Worm (Caenorhabditis elegans) whole organism, young adult: ENCODE results near the gene Y69E1A.4.

Experiments
- B0019.2 ChIP-seq: fragments of 200-800 bp; sonication (Bioruptor generic); conservative IDR thresholded peaks from 2 replicates; pipeline ENCODE4 v1.3.6; 2022; ENCODE audit warnings: missing genetic modification reagents, missing genetic modification characterization, missing compliant biosample characterization
- B0035.1 ChIP-seq: sonication (generic microtip); optimal IDR thresholded peaks from 2 replicates; lab custom pipeline; 2016; ENCODE audit warnings: missing genetic modification characterization, mild to moderate bottlenecking, missing compliant biosample characterization, missing genotype, missing genetic modification reagents
- B0261.1 ChIP-seq: sonication (generic microtip); optimal IDR thresholded peaks from 2 replicates; lab custom pipeline; 2016; ENCODE audit warnings: mild to moderate bottlenecking, missing genetic modification characterization, moderate library complexity, missing compliant biosample characterization
- C06A6.2 ChIP-seq: fragments of 200-800 bp; sonication (Bioruptor generic); conservative IDR thresholded peaks from 2 replicates; pipeline ENCODE4 v1.3.6; 2022; ENCODE audit warnings: missing genetic modification characterization, missing compliant biosample characterization
- F10E7.11 ChIP-seq: sonication (generic microtip); optimal IDR thresholded peaks from 2 replicates; lab custom pipeline; 2017; ENCODE audit warnings: mild to moderate bottlenecking, missing genetic modification characterization, moderate library complexity, missing compliant biosample characterization
- F23B12.7 ChIP-seq: sonication (generic microtip); optimal IDR thresholded peaks from 2 replicates; lab custom pipeline; 2017; ENCODE audit warnings: missing genetic modification characterization, mild to moderate bottlenecking, missing compliant biosample characterization, antibody characterized with exemption, moderate library complexity; ENCODE audit not compliant: insufficient read depth
- F52B5.7 ChIP-seq: sonication (generic microtip); optimal IDR thresholded peaks from 2 replicates; lab custom pipeline; 2016; ENCODE audit warnings: mild to moderate bottlenecking, missing genetic modification characterization, missing compliant biosample characterization
- F55B11.4 ChIP-seq: sonication (generic microtip); optimal IDR thresholded peaks from 2 replicates; lab custom pipeline; 2016; ENCODE audit warnings: missing compliant biosample characterization, missing genetic modification characterization, borderline replicate concordance; ENCODE audit not compliant: insufficient read depth
- K12H6.12 ChIP-seq: fragments of 200-800 bp; sonication (Bioruptor generic); optimal IDR thresholded peaks from 2 replicates; lab custom pipeline; 2018; ENCODE audit warnings: mild to moderate bottlenecking, missing genetic modification characterization, missing compliant biosample characterization
- T07F8.4 ChIP-seq: sonication (generic microtip); optimal IDR thresholded peaks from 2 replicates; lab custom pipeline; 2016; ENCODE audit warnings: mild to moderate bottlenecking, missing genetic modification characterization, moderate library complexity, missing compliant biosample characterization
- Y53G8AR.9 ChIP-seq: fragments of 200-800 bp; sonication (Bioruptor generic); conservative IDR thresholded peaks from 2 replicates; pipeline ENCODE4 v1.3.6; 2022; ENCODE audit warnings: missing genetic modification reagents, missing genetic modification characterization, missing compliant biosample characterization
- Y56A3A.18 ChIP-seq: fragments of 200-800 bp; sonication (Bioruptor generic); IDR thresholded peaks from 2 replicates; pipeline ENCODE4 v1.3.6; 2022; ENCODE audit warnings: missing genetic modification reagents, missing genetic modification characterization, missing compliant biosample characterization
- Y67H2A.10 ChIP-seq: fragments of 200-800 bp; sonication (Bioruptor generic); conservative IDR thresholded peaks from 2 replicates; pipeline ENCODE4 v1.3.6; 2022; ENCODE audit warnings: missing genetic modification reagents, missing genetic modification characterization, missing compliant biosample characterization
- Y95B8A.8 ChIP-seq: fragments of 200-800 bp; sonication (Bioruptor generic); IDR thresholded peaks from 2 replicates; pipeline ENCODE4 v1.3.6; 2022; ENCODE audit warnings: missing genetic modification reagents, missing genetic modification characterization, missing compliant biosample characterization
- akir-1 ChIP-seq: fragments of 200-800 bp; sonication (Bioruptor generic); optimal IDR thresholded peaks from 2 replicates; lab custom pipeline; 2018; ENCODE audit warnings: mild to moderate bottlenecking, missing genetic modification characterization, moderate library complexity, missing compliant biosample characterization
- aptf-2 ChIP-seq: fragments of 200-800 bp; sonication (Bioruptor generic); conservative IDR thresholded peaks from 2 replicates; pipeline ENCODE4 v1.3.6; 2022; ENCODE audit warnings: missing genetic modification reagents, missing genetic modification characterization, missing compliant biosample characterization
- attf-6 ChIP-seq: fragments of 200-800 bp; sonication (Bioruptor generic); IDR thresholded peaks from 2 replicates; pipeline ENCODE4 v1.3.6; 2022; ENCODE audit warnings: missing genetic modification reagents, missing genetic modification characterization, missing compliant biosample characterization
- bed-1 ChIP-seq: fragments of 200-800 bp; sonication (Bioruptor generic); IDR thresholded peaks from 2 replicates; pipeline ENCODE4 v1.3.6; 2022; ENCODE audit warnings: missing genetic modification reagents, missing genetic modification characterization, missing compliant biosample characterization
- ceh-40 ChIP-seq: fragments of 200-800 bp; sonication (Bioruptor generic); IDR thresholded peaks from 2 replicates; pipeline ENCODE4 v1.3.6; 2022; ENCODE audit warnings: missing genetic modification characterization, missing compliant biosample characterization
- ceh-58 ChIP-seq: fragments of 200-800 bp; sonication (Bioruptor generic); IDR thresholded peaks from 2 replicates; pipeline ENCODE4 v1.3.6; 2022; ENCODE audit warnings: missing genetic modification characterization, missing compliant biosample characterization
- ceh-91 ChIP-seq: fragments of 200-800 bp; sonication (Bioruptor generic); IDR thresholded peaks from 2 replicates; pipeline ENCODE4 v1.3.6; 2022; ENCODE audit warnings: missing genetic modification reagents, missing genetic modification characterization, missing compliant biosample characterization
- chd-7 ChIP-seq: sonication (generic microtip); optimal IDR thresholded peaks from 2 replicates; lab custom pipeline; 2016; ENCODE audit warnings: mild to moderate bottlenecking, missing genetic modification characterization, moderate library complexity, missing compliant biosample characterization
- dpff-1 ChIP-seq: sonication (generic microtip); optimal IDR thresholded peaks from 2 replicates; lab custom pipeline; 2017; ENCODE audit warnings: mild to moderate bottlenecking, missing genetic modification characterization, missing compliant biosample characterization
- egl-18 ChIP-seq: fragments of 200-800 bp; sonication (Bioruptor generic); IDR thresholded peaks from 2 replicates; pipeline ENCODE4 v1.3.6; 2022; ENCODE audit warnings: missing genetic modification reagents, missing genetic modification characterization, missing compliant biosample characterization
- egrh-3 ChIP-seq: fragments of 200-800 bp; sonication (Bioruptor generic); IDR thresholded peaks from 2 replicates; pipeline ENCODE4 v1.3.6; 2022; ENCODE audit warnings: missing genetic modification reagents, missing genetic modification characterization, missing compliant biosample characterization
- hmg-1.2 ChIP-seq: fragments of 200-800 bp; sonication (Bioruptor generic); IDR thresholded peaks from 2 replicates; pipeline ENCODE4 v1.3.6; 2022; ENCODE audit warnings: missing genetic modification reagents, missing genetic modification characterization, missing compliant biosample characterization
- hsf-1 ChIP-seq: fragments of 200-800 bp; sonication (Bioruptor generic); IDR thresholded peaks from 2 replicates; pipeline ENCODE4 v1.3.6; 2022; ENCODE audit warnings: missing genetic modification reagents, missing genetic modification characterization, missing compliant biosample characterization
- let-526 ChIP-seq: fragments of 200-800 bp; sonication (Bioruptor generic); IDR thresholded peaks from 2 replicates; pipeline ENCODE4 v1.3.6; 2022; ENCODE audit warnings: missing genetic modification reagents, missing genetic modification characterization, missing compliant biosample characterization
- let-607 ChIP-seq, 2 experiments: fragments of 200-800 bp in 1 of 2; sonication (Bioruptor generic) in 1 of 2; sonication (generic microtip) in 1 of 2; optimal IDR thresholded peaks; 2 replicates each; lab custom pipeline; 2016 to 2018; ENCODE audit warnings: mild to moderate bottlenecking in 2 of 2, missing compliant biosample characterization in 2 of 2, missing genetic modification characterization in 2 of 2, moderate library complexity in 2 of 2, missing genotype in 1 of 2
- lin-35 ChIP-seq, 3 experiments: fragments of 150-350 bp in 2 of 3; sonication (generic microtip) in 1 of 3; optimal IDR thresholded peaks; 2 replicates each; lab custom pipeline; 2014 to 2018; ENCODE audit warnings: missing biosample characterization in 3 of 3, missing genetic modification characterization in 3 of 3, missing genetic modification reagents in 3 of 3
- lin-40 ChIP-seq: sonication (generic microtip); optimal IDR thresholded peaks from 2 replicates; lab custom pipeline; 2016; ENCODE audit warnings: missing genetic modification characterization, mild to moderate bottlenecking, missing compliant biosample characterization, missing genotype, missing genetic modification reagents
- lir-1 ChIP-seq: fragments of 200-800 bp; sonication (Bioruptor generic); conservative IDR thresholded peaks from 2 replicates; pipeline ENCODE4 v1.3.6; 2022; ENCODE audit warnings: missing genetic modification reagents, missing genetic modification characterization, missing compliant biosample characterization
- lsy-27 ChIP-seq: sonication (generic microtip); optimal IDR thresholded peaks from 2 replicates; lab custom pipeline; 2017; ENCODE audit warnings: missing genetic modification characterization, mild to moderate bottlenecking, missing compliant biosample characterization, antibody characterized with exemption, missing genotype, borderline replicate concordance; ENCODE audit not compliant: insufficient read depth
- madf-10 ChIP-seq: sonication (generic microtip); optimal IDR thresholded peaks from 2 replicates; lab custom pipeline; 2016; ENCODE audit warnings: mild to moderate bottlenecking, missing genetic modification characterization, missing compliant biosample characterization
- mcd-1 ChIP-seq: fragments of 200-800 bp; sonication (Bioruptor generic); IDR thresholded peaks from 2 replicates; pipeline ENCODE4 v1.3.6; 2022; ENCODE audit warnings: missing genetic modification reagents, missing genetic modification characterization, missing compliant biosample characterization
- mes-4 ChIP-seq: sonication (generic microtip); optimal IDR thresholded peaks from 2 replicates; lab custom pipeline; 2016; ENCODE audit warnings: missing genotype, missing genetic modification characterization, missing compliant biosample characterization
- mxl-1 ChIP-seq: sonication (generic microtip); optimal IDR thresholded peaks from 2 replicates; lab custom pipeline; 2016; ENCODE audit warnings: missing genetic modification characterization, missing compliant biosample characterization
- nfya-2 ChIP-seq: fragments of 200-800 bp; sonication (Bioruptor generic); IDR thresholded peaks from 2 replicates; pipeline ENCODE4 v1.3.6; 2022; ENCODE audit warnings: missing genetic modification reagents, missing genetic modification characterization, missing compliant biosample characterization
- nhr-80 ChIP-seq: sonication (generic microtip); optimal IDR thresholded peaks from 2 replicates; lab custom pipeline; 2016; ENCODE audit warnings: missing genetic modification characterization, missing compliant biosample characterization
- pha-4 ChIP-seq: fragments of 150-350 bp; sonication (generic microtip); optimal IDR thresholded peaks from 2 replicates; lab custom pipeline; 2014; ENCODE audit warnings: missing biosample characterization, missing genetic modification reagents, missing genetic modification characterization
- rcor-1 ChIP-seq: fragments of 200-800 bp; sonication (Bioruptor generic); IDR thresholded peaks from 2 replicates; pipeline ENCODE4 v1.3.6; 2022; ENCODE audit warnings: missing genetic modification reagents, missing genetic modification characterization, missing compliant biosample characterization
- snpc-3.4 ChIP-seq: sonication (generic microtip); optimal IDR thresholded peaks from 2 replicates; lab custom pipeline; 2017; ENCODE audit warnings: missing genetic modification characterization, mild to moderate bottlenecking, missing compliant biosample characterization, antibody characterized with exemption, moderate library complexity, missing genotype, missing genetic modification reagents
- snpc-4 ChIP-seq, 5 experiments: fragments of 150-350 bp in 1 of 5; sonication (generic microtip) in 4 of 5; optimal IDR thresholded peaks; 2 replicates each; lab custom pipeline; 2014 to 2018; ENCODE audit warnings: missing genetic modification characterization in 5 of 5, missing biosample characterization in 3 of 5, antibody characterized with exemption in 2 of 5, mild to moderate bottlenecking in 2 of 5, missing compliant biosample characterization in 2 of 5, missing genotype in 2 of 5, moderate library complexity in 2 of 5, missing genetic modification reagents in 1 of 5
- tbx-9 ChIP-seq: sonication (generic microtip); optimal IDR thresholded peaks from 2 replicates; lab custom pipeline; 2016; ENCODE audit warnings: borderline replicate concordance, missing genetic modification characterization, inconsistent platforms, missing compliant biosample characterization
- unc-62 ChIP-seq: fragments of 150-350 bp; optimal IDR thresholded peaks from 2 replicates; lab custom pipeline; 2014; ENCODE audit warnings: missing biosample characterization, missing genetic modification reagents, missing genetic modification characterization
- ztf-18 ChIP-seq: sonication (generic microtip); optimal IDR thresholded peaks from 2 replicates; lab custom pipeline; 2016; ENCODE audit warnings: missing genotype, mild to moderate bottlenecking, missing genetic modification characterization, missing compliant biosample characterization
- ztf-26 ChIP-seq: sonication (generic microtip); optimal IDR thresholded peaks from 2 replicates; lab custom pipeline; 2017; ENCODE audit warnings: missing genetic modification characterization, missing compliant biosample characterization

Gene Y69E1A.4

DNA sequence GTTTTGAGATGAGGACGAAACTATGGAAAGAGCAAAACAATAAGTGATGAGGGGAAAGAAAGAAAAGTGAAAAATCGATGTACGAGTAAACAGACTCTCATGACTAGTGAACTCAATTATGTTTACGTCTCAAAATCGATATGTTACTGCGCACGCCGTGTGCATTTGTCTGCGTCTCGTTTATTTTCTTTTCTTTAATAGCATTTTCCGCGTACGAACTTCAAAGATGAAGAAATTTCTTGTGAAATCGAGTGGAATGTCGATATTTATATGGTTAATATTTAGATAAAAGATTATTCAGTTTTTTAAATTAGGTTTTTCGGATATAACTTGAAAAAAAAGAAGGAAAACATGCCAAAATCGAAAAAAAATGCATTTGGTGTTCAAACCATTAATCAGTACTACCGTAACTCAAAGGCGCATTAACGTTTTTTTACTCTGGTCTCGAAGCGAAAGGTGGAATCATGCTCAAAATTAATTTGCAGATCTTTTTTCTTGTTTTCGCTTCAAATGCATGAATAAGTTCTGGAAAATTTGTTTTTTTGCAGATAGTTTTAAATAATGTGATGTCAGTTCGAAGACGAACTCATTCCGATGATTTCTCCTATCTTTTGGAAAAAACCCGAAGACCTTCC, 18.0 kb upstream of the Y69E1A.4 start, which contains the start of gene fic-1 (continued):
- TF ChIP-seq aptf-2 (no peak), ztf-26 (no peak), F23B12.7 (peak; percentile 21), chd-7 (no peak), Y56A3A.18 (no peak), let-526 (no peak), F10E7.11 (tag; lab: Kevin White, UChicago) (no peak), unc-62 (peak; percentile 48), snpc-4 (GFP tag; optimal IDR thresholded peaks at IDR 0.05; lab: Kevin White, UChicago) (no peak), snpc-4 (tag; optimal IDR thresholded peaks at IDR 0.05; lab: Kevin White, UChicago) (peak in 2 of 4 experiments; percentile 2 to 15), Y95B8A.8 (GFP tag; lab: Robert Waterston, UW) (no peak), lsy-27 (tag; lab: Kevin White, UChicago) (no peak), tbx-9 (tag; lab: Kevin White, UChicago) (no peak), ztf-18 (tag; lab: Kevin White, UChicago) (peak; percentile 59), attf-6 (GFP tag; lab: Robert Waterston, UW) (no peak), ceh-58 (GFP tag; lab: Robert Waterston, UW) (no peak), B0019.2 (GFP tag; lab: Robert Waterston, UW) (no peak), ceh-91 (GFP tag; lab: Robert Waterston, UW) (no peak), snpc-3.4 (tag; lab: Kevin White, UChicago) (peak; percentile 10), rcor-1 (GFP tag; lab: Robert Waterston, UW) (peak; percentile 30; the same call in 1 of the 2 replicates), mcd-1 (GFP tag; lab: Robert Waterston, UW) (no peak), hmg-1.2 (GFP tag; lab: Robert Waterston, UW) (peak; percentile 50; the same call in 1 of the 2 replicates), B0035.1 (tag; lab: Kevin White, UChicago) (no peak), K12H6.12 (peak; percentile 49), lir-1 (no peak), B0261.1 (tag; lab: Kevin White, UChicago) (no peak), C06A6.2 (GFP tag; lab: Robert Waterston, UW) (no peak), nfya-2 (GFP tag; lab: Robert Waterston, UW) (no peak), nhr-80 (tag; lab: Kevin White, UChicago) (no peak), lin-40 (tag; lab: Kevin White, UChicago) (no peak), lin-35 (GFP tag; optimal IDR thresholded peaks at IDR 0.05; lab: Kevin White, UChicago) (peak in 1 of 3 experiments; percentile 64), egl-18 (GFP tag; lab: Robert Waterston, UW) (no peak), F55B11.4 (tag; lab: Kevin White, UChicago) (no peak), T07F8.4 (no peak), egrh-3 (GFP tag; lab: Robert Waterston, UW) (no peak), ceh-40 (GFP tag; lab: Robert Waterston, UW) (no peak), madf-10 (peak; percentile 14), akir-1 (GFP tag; lab: Kevin White, UChicago) (no peak), pha-4 (tag; lab: Kevin White, UChicago) (no peak), dpff-1 (tag; lab: Kevin White, UChicago) (no peak), F52B5.7 (tag; lab: Kevin White, UChicago) (no peak), bed-1 (GFP tag; lab: Robert Waterston, UW) (no peak), mxl-1 (tag; lab: Kevin White, UChicago) (no peak), mes-4 (tag; lab: Kevin White, UChicago) (no peak), Y67H2A.10 (no peak), Y53G8AR.9 (no peak), let-607 (tag; optimal IDR thresholded peaks at IDR 0.05; lab: Kevin White, UChicago) (no peak), hsf-1 (GFP tag; lab: Robert Waterston, UW) (no peak)
